Fruit fly (Drosophila melanogaster) whole organism, embryonic: ENCODE results near the gene His3.3A.

Experiments used
- Abd-B ChIP-seq: fragments of 200-800 bp; sonication (Bioruptor generic); optimal IDR thresholded peaks from 2 replicates; lab custom pipeline; 2018; ENCODE audit warnings: missing biosample characterization, mild to moderate bottlenecking, missing genetic modification characterization, moderate library complexity
- Aef1 ChIP-seq: fragments of 200-800 bp; sonication (Bioruptor generic); IDR thresholded peaks from 3 replicates; pipeline ENCODE4 v1.3.6; 2022; ENCODE audit warnings: missing biosample characterization, missing genetic modification characterization
- BEAF-32 ChIP-seq: fragments of 200-800 bp; sonication (Bioruptor generic); optimal IDR thresholded peaks from 3 replicates; lab custom pipeline; 2017; ENCODE audit warnings: missing biosample characterization, missing genetic modification characterization, mild to moderate bottlenecking, moderate library complexity, missing genetic modification reagents
- Blimp-1 ChIP-seq: fragments of 200-800 bp; sonication (Bioruptor generic); optimal IDR thresholded peaks from 3 replicates; lab custom pipeline; 2018; ENCODE audit warnings: missing biosample characterization, missing genetic modification characterization, mild to moderate bottlenecking, moderate library complexity, missing genetic modification reagents
- CG10147 ChIP-seq: fragments of 200-800 bp; sonication (Bioruptor generic); optimal IDR thresholded peaks from 2 replicates; lab custom pipeline; 2019; ENCODE audit warnings: missing biosample characterization, mild to moderate bottlenecking, missing genetic modification characterization, moderate library complexity
- CG10565 ChIP-seq: fragments of 200-800 bp; sonication (Bioruptor generic); optimal IDR thresholded peaks from 3 replicates; lab custom pipeline; 2016; ENCODE audit warnings: missing biosample characterization, mild to moderate bottlenecking, missing genetic modification characterization
- CG10654 ChIP-seq: fragments of 200-800 bp; sonication (Bioruptor generic); optimal IDR thresholded peaks from 2 replicates; lab custom pipeline; 2016; ENCODE audit warnings: missing biosample characterization, missing genetic modification characterization
- CG12659 ChIP-seq: fragments of 200-800 bp; sonication (Bioruptor generic); optimal IDR thresholded peaks from 3 replicates; lab custom pipeline; 2017; ENCODE audit warnings: mild to moderate bottlenecking, missing biosample characterization, missing genetic modification reagents, missing genetic modification characterization
- CG13894 ChIP-seq: fragments of 200-800 bp; sonication (Bioruptor generic); optimal IDR thresholded peaks from 3 replicates; lab custom pipeline; 2018; ENCODE audit warnings: missing biosample characterization, mild to moderate bottlenecking, missing genetic modification characterization, moderate library complexity
- CG14965 ChIP-seq: fragments of 200-800 bp; sonication (Bioruptor generic); optimal IDR thresholded peaks from 2 replicates; lab custom pipeline; 2016; ENCODE audit warnings: missing biosample characterization, missing genetic modification characterization, borderline replicate concordance
- CG15073 ChIP-seq: fragments of 200-800 bp; sonication (Bioruptor generic); optimal IDR thresholded peaks from 2 replicates; lab custom pipeline; 2016; ENCODE audit warnings: missing biosample characterization, missing genetic modification characterization
- CG16815 ChIP-seq: fragments of 200-800 bp; sonication (Bioruptor generic); optimal IDR thresholded peaks from 3 replicates; lab custom pipeline; 2017; ENCODE audit warnings: missing biosample characterization, mild to moderate bottlenecking, missing genetic modification characterization
- CG17359 ChIP-seq: fragments of 200-800 bp; sonication (Bioruptor generic); optimal IDR thresholded peaks from 3 replicates; lab custom pipeline; 2018; ENCODE audit warnings: missing biosample characterization, mild to moderate bottlenecking, missing genetic modification characterization, moderate library complexity
- CG17612 ChIP-seq: fragments of 200-800 bp; sonication (Bioruptor generic); IDR thresholded peaks from 2 replicates; pipeline ENCODE4 v1.3.6; 2022; ENCODE audit warnings: missing biosample characterization, missing genetic modification characterization
- CG3838 ChIP-seq: fragments of 200-800 bp; sonication (Bioruptor generic); optimal IDR thresholded peaks from 3 replicates; lab custom pipeline; 2016; ENCODE audit warnings: missing biosample characterization, missing genetic modification characterization
- CG4424 ChIP-seq: fragments of 200-800 bp; sonication (Bioruptor generic); optimal IDR thresholded peaks from 3 replicates; lab custom pipeline; 2016; ENCODE audit warnings: missing biosample characterization, missing genetic modification characterization
- CG6791 ChIP-seq: fragments of 200-800 bp; sonication (Bioruptor generic); IDR thresholded peaks from 3 replicates; pipeline ENCODE4 v1.3.6; 2022; ENCODE audit warnings: missing biosample characterization, missing genetic modification characterization; ENCODE audit not compliant: partially characterized antibody
- CTCF ChIP-seq: fragments of 200-800 bp; sonication (Bioruptor generic); optimal IDR thresholded peaks from 2 replicates; lab custom pipeline; 2017; ENCODE audit warnings: missing biosample characterization, mild to moderate bottlenecking, missing genetic modification characterization, moderate library complexity
- D19B ChIP-seq: fragments of 200-800 bp; sonication (Bioruptor generic); optimal IDR thresholded peaks from 2 replicates; lab custom pipeline; 2017; ENCODE audit warnings: missing biosample characterization, mild to moderate bottlenecking, missing genetic modification characterization
- Dek ChIP-seq: fragments of 200-800 bp; sonication (Bioruptor generic); optimal IDR thresholded peaks from 3 replicates; lab custom pipeline; 2019; ENCODE audit warnings: missing biosample characterization, mild to moderate bottlenecking, missing genetic modification characterization, moderate library complexity
- Gsc ChIP-seq: fragments of 200-800 bp; sonication (Bioruptor generic); IDR thresholded peaks from 2 replicates; pipeline ENCODE4 v1.3.6; 2022; ENCODE audit warnings: missing biosample characterization, missing genetic modification characterization
- Kr ChIP-seq: fragments of 200-800 bp; sonication (Bioruptor generic); optimal IDR thresholded peaks from 2 replicates; lab custom pipeline; 2017; ENCODE audit warnings: missing biosample characterization, mild to moderate bottlenecking, missing genetic modification characterization
- Mad ChIP-seq: fragments of 200-800 bp; sonication (Bioruptor generic); optimal IDR thresholded peaks from 2 replicates; lab custom pipeline; 2016; ENCODE audit warnings: missing biosample characterization, missing genetic modification characterization
- NC2β ChIP-seq: fragments of 200-800 bp; sonication (Bioruptor generic); optimal IDR thresholded peaks from 2 replicates; lab custom pipeline; 2016; ENCODE audit warnings: missing biosample characterization, missing genetic modification characterization
- Nf-YB ChIP-seq: fragments of 200-800 bp; sonication (Bioruptor generic); optimal IDR thresholded peaks from 3 replicates; lab custom pipeline; 2019; ENCODE audit warnings: missing biosample characterization, mild to moderate bottlenecking, missing genetic modification characterization, moderate library complexity
- Optix ChIP-seq: fragments of 200-800 bp; sonication (Bioruptor generic); IDR thresholded peaks from 3 replicates; pipeline ENCODE4 v1.3.6; 2022; ENCODE audit warnings: missing biosample characterization, missing genetic modification characterization
- Ptx1 ChIP-seq: fragments of 200-800 bp; sonication (Bioruptor generic); IDR thresholded peaks from 2 replicates; pipeline ENCODE4 v1.3.6; 2022; ENCODE audit warnings: missing biosample characterization, missing genetic modification characterization
- Rx ChIP-seq: fragments of 200-800 bp; sonication (Bioruptor generic); IDR thresholded peaks from 2 replicates; pipeline ENCODE4 v1.3.6; 2022; ENCODE audit warnings: missing biosample characterization, missing genetic modification characterization
- Sox100B ChIP-seq: fragments of 200-800 bp; sonication (Bioruptor generic); optimal IDR thresholded peaks from 3 replicates; lab custom pipeline; 2018; ENCODE audit warnings: missing biosample characterization, mild to moderate bottlenecking, missing genetic modification characterization
- Stat92E ChIP-seq, 3 experiments: fragments of >200 bp in 2 of 3; fragments of 200-800 bp in 1 of 3; sonication (Bioruptor generic) in 1 of 3; optimal IDR thresholded peaks; 2 replicates each; lab custom pipeline; 2017 to 2019; ENCODE audit warnings: missing biosample characterization in 3 of 3, missing genetic modification characterization in 3 of 3, mild to moderate bottlenecking in 1 of 3, moderate library complexity in 1 of 3
- Tbp ChIP-seq: fragments of >200 bp; optimal IDR thresholded peaks from 2 replicates; lab custom pipeline; 2018; ENCODE audit warnings: missing biosample characterization, missing genetic modification characterization
- Trl ChIP-seq, 3 experiments: fragments of >200 bp in 2 of 3; fragments of 200-800 bp in 1 of 3; sonication (Bioruptor generic) in 1 of 3; optimal IDR thresholded peaks; 2 replicates in 1 of 3; 3 replicates in 2 of 3; lab custom pipeline; 2016 to 2017; ENCODE audit warnings: missing biosample characterization in 1 of 3, missing genetic modification characterization in 1 of 3
- ab ChIP-seq: fragments of 200-800 bp; sonication (Bioruptor generic); optimal IDR thresholded peaks from 2 replicates; lab custom pipeline; 2016; ENCODE audit warnings: missing biosample characterization, missing genetic modification characterization
- abd-A ChIP-seq: fragments of 200-800 bp; sonication (Bioruptor generic); optimal IDR thresholded peaks from 3 replicates; lab custom pipeline; 2019; ENCODE audit warnings: missing biosample characterization, mild to moderate bottlenecking, missing genetic modification characterization, moderate library complexity
- ap ChIP-seq: fragments of 200-800 bp; sonication (Bioruptor generic); IDR thresholded peaks from 2 replicates; pipeline ENCODE4 v1.3.6; 2022; ENCODE audit warnings: missing biosample characterization, missing genetic modification characterization
- ara ChIP-seq: fragments of 200-800 bp; sonication (Bioruptor generic); IDR thresholded peaks from 2 replicates; pipeline ENCODE4 v1.3.6; 2022; ENCODE audit warnings: missing biosample characterization, missing genetic modification characterization
- bab2 ChIP-seq: fragments of 200-800 bp; sonication (Bioruptor generic); optimal IDR thresholded peaks from 2 replicates; lab custom pipeline; 2016; ENCODE audit warnings: missing biosample characterization, missing genetic modification characterization
- br ChIP-seq: fragments of >200 bp; optimal IDR thresholded peaks from 2 replicates; lab custom pipeline; 2017
- fd3F ChIP-seq: fragments of 200-800 bp; sonication (Bioruptor generic); optimal IDR thresholded peaks from 2 replicates; lab custom pipeline; 2018; ENCODE audit warnings: missing biosample characterization, mild to moderate bottlenecking, missing genetic modification characterization, moderate library complexity
- fd64A ChIP-seq: fragments of 200-800 bp; sonication (Bioruptor generic); optimal IDR thresholded peaks from 3 replicates; lab custom pipeline; 2018; ENCODE audit warnings: missing biosample characterization, mild to moderate bottlenecking, missing genetic modification characterization
- ham ChIP-seq: fragments of 200-800 bp; sonication (Bioruptor generic); IDR thresholded peaks from 2 replicates; pipeline ENCODE4 v1.3.6; 2022; ENCODE audit warnings: missing biosample characterization, missing genetic modification characterization
- lola ChIP-seq, 3 experiments: fragments of >200 bp in 2 of 3; fragments of 200-800 bp in 1 of 3; sonication (Bioruptor generic) in 1 of 3; optimal IDR thresholded peaks; 2 replicates each; lab custom pipeline; 2017 to 2019; ENCODE audit warnings: missing biosample characterization in 3 of 3, missing genetic modification characterization in 3 of 3, mild to moderate bottlenecking in 1 of 3, moderate library complexity in 1 of 3
- lov ChIP-seq, 2 experiments: fragments of 200-800 bp in 1 of 2; fragments of >200 bp in 1 of 2; sonication (Bioruptor generic) in 1 of 2; IDR thresholded peaks in 1 of 2; optimal IDR thresholded peaks in 1 of 2; 2 replicates in 1 of 2; 3 replicates in 1 of 2; pipeline versions ENCODE4 v1.3.6 to Lab custom; 2017 to 2022; ENCODE audit warnings: missing biosample characterization in 1 of 2, missing genetic modification characterization in 1 of 2
- nerfin-1 ChIP-seq: fragments of 200-800 bp; sonication (Bioruptor generic); optimal IDR thresholded peaks from 3 replicates; lab custom pipeline; 2019; ENCODE audit warnings: missing biosample characterization, mild to moderate bottlenecking, missing genetic modification characterization, moderate library complexity
- scrt ChIP-seq: fragments of 200-800 bp; sonication (Bioruptor generic); optimal IDR thresholded peaks from 2 replicates; lab custom pipeline; 2018; ENCODE audit warnings: missing biosample characterization, mild to moderate bottlenecking, missing genetic modification characterization, moderate library complexity
- sqz ChIP-seq: fragments of 200-800 bp; sonication (Bioruptor generic); optimal IDR thresholded peaks from 3 replicates; lab custom pipeline; 2018; ENCODE audit warnings: missing biosample characterization, mild to moderate bottlenecking, missing genetic modification characterization
- tna ChIP-seq: fragments of 200-800 bp; sonication (Bioruptor generic); IDR thresholded peaks from 2 replicates; pipeline ENCODE4 v1.3.6; 2022; ENCODE audit warnings: missing biosample characterization, missing genetic modification characterization; ENCODE audit not compliant: partially characterized antibody
- wdn ChIP-seq: fragments of 200-800 bp; sonication (Bioruptor generic); IDR thresholded peaks from 2 replicates; pipeline ENCODE4 v1.3.6; 2022; ENCODE audit warnings: missing biosample characterization, missing genetic modification characterization
- zf30C ChIP-seq: fragments of 200-800 bp; sonication (Bioruptor generic); optimal IDR thresholded peaks from 3 replicates; lab custom pipeline; 2018; ENCODE audit warnings: missing biosample characterization, mild to moderate bottlenecking, missing genetic modification characterization

Gene His3.3A

DNA sequence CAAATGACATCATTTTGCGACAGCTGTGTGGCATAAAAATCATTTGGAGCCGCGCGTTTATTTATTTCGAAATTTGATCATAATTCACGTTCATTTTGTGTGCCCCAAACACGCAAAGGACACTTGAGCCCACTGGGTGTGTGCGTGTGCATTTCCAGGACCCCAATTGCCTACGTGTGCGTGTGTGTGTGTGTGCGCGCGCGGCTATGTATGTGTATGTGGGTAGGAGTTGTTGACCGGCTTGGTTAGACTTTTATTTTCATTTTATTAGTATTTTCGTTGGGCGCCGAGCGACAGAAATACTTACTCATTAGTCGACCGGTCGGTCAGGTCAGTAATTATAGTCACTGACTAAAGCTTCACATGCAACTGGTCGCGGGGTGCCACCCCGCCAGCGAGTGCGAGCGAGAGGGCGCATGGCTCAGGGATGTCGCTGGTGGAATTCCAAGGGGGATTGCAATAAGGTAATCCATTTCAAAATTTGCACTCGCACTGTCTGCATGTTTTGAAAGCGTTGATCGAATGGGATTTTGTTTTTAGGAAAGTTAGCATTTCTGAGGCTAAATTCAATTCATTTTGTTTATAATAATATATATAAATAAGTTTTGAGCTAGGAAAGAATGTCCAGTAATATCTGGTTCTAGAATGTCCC is 11.2 kb upstream of the His3.3A start (continued):
- TF ChIP-seq CG17612 (GFP tag; lab: Robert Waterston, UW) (0 out of 2 replicates have a peak, but pooled peaks have one; percentile 41), Blimp-1 (peak; percentile 14), Trl (optimal IDR thresholded peaks at IDR 0.05; lab: Kevin White, UChicago) (no peak), Trl (GFP tag; optimal IDR thresholded peaks at IDR 0.05; lab: Kevin White, UChicago) (peak; percentile 46), Abd-B (GFP tag; lab: Kevin White, UChicago) (no peak), fd64A (no peak), Stat92E (GFP tag; optimal IDR thresholded peaks at IDR 0.05; lab: Kevin White, UChicago) (no peak), CTCF (GFP tag; lab: Kevin White, UChicago) (no peak), D19B (GFP tag; lab: Kevin White, UChicago) (peak; percentile 10), CG13894 (tag; lab: Kevin White, UChicago) (no peak), tna (GFP tag; lab: Robert Waterston, UW) (no peak), sqz (no peak), CG15073 (GFP tag; lab: Kevin White, UChicago) (no peak), ara (no peak), Sox100B (GFP tag; lab: Kevin White, UChicago) (no peak), CG10654 (GFP tag; lab: Kevin White, UChicago) (no peak), zf30C (no peak), CG16815 (GFP tag; lab: Kevin White, UChicago) (peak; percentile 29), Kr (GFP tag; lab: Kevin White, UChicago) (no peak), ab (GFP tag; lab: Kevin White, UChicago) (no peak), Ptx1 (peak; percentile 64; the same call in 1 of the 2 replicates), CG14965 (no peak), nerfin-1 (tag; lab: Kevin White, UChicago) (peak; percentile 67), CG6791 (GFP tag; lab: Robert Waterston, UW) (no peak), Mad (GFP tag; lab: Kevin White, UChicago) (peak; percentile 38), Gsc (GFP tag; lab: Robert Waterston, UW) (no peak), CG3838 (GFP tag; lab: Kevin White, UChicago) (no peak), bab2 (GFP tag; lab: Kevin White, UChicago) (no peak), Rx (GFP tag; lab: Robert Waterston, UW) (0 out of 2 replicates have a peak, but pooled peaks have one; percentile 32), ap (GFP tag; lab: Robert Waterston, UW) (no peak), Tbp (GFP tag; lab: Kevin White, UChicago) (no peak), scrt (GFP tag; lab: Kevin White, UChicago) (peak; percentile 76), lola (GFP tag; optimal IDR thresholded peaks at IDR 0.05; lab: Kevin White, UChicago) (no peak), fd3F (GFP tag; lab: Kevin White, UChicago) (no peak), CG10565 (GFP tag; lab: Kevin White, UChicago) (no peak), Optix (GFP tag; lab: Robert Waterston, UW) (peak; percentile 44; the same call in 1 of the 3 replicates), BEAF-32 (GFP tag; lab: Kevin White, UChicago) (no peak), CG17359 (tag; lab: Kevin White, UChicago) (peak; percentile 46), CG10147 (GFP tag; lab: Kevin White, UChicago) (no peak), Aef1 (peak; percentile 25; the same call in 1 of the 3 replicates), CG4424 (GFP tag; lab: Kevin White, UChicago) (peak; percentile 41), lov (optimal IDR thresholded peaks at IDR 0.05; lab: Kevin White, UChicago) (no peak), lov (GFP tag; IDR thresholded peaks at IDR 0.05; lab: Robert Waterston, UW) (no peak), CG12659 (no peak), NC2β (GFP tag; lab: Kevin White, UChicago) (no peak), Dek (tag; lab: Kevin White, UChicago) (no peak), Nf-YB (GFP tag; lab: Kevin White, UChicago) (no peak), wdn (GFP tag; lab: Robert Waterston, UW) (no peak), abd-A (tag; lab: Kevin White, UChicago) (peak; percentile 50), br (lab: Kevin White, UChicago) (no peak), ham (GFP tag; lab: Robert Waterston, UW) (no peak)
